Worm (Caenorhabditis elegans): Measurements from ENCODE around the gene C54F6.18.
"Not testable (repeated sequence)": the region's sequence is repeated elsewhere in the genome, so short reads cannot be mapped to it uniquely, and the experiment has no call there.

Gene C54F6.18

DNA sequence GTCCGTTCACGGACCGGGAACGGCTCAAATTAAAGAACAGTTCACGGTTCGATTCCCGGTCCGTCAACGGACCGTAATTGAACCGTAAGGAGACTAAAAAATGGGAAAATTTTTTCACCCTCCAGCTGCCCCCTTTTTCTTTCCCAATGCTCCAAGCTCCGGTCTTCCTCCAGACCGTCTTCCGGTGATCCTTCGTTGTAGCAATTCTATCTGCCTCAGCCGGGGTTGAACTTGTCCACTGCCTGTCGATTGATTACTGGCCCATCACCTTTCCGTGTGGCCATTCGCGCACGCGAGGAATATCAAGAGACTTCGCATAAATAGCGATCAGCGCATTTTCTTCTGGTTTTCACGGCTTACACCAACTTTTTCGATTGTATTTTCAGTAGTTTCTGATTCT lies 22.7 kb downstream of the C54F6.18 start (continued):
- TF ChIP-seq Y75B8A.6 (GFP tag; IDR thresholded peaks at IDR 0.05) (0 out of 2 replicates have a peak, but pooled peaks have one; percentile 10), pha-4 (GFP tag; IDR thresholded peaks at IDR 0.05) (peak; percentile 78), Y105C5A.15 (GFP tag; IDR thresholded peaks at IDR 0.05) (peak; percentile 87), madf-5 (GFP tag; IDR thresholded peaks at IDR 0.05) (peak in 1 of 2 experiments; percentile 76; a peak in 1 of 4 replicates), tra-1 (GFP tag; IDR thresholded peaks at IDR 0.05) (peak; percentile 66; the same call in 1 of the 2 replicates), ZK337.2 (GFP tag; IDR thresholded peaks at IDR 0.05) (peak; percentile 73), arid-1 (GFP tag; conservative IDR thresholded peaks at IDR 0.05) (peak; percentile 85), nhr-42 (GFP tag; IDR thresholded peaks at IDR 0.05) (peak; percentile 62; the same call in 1 of the 2 replicates), dmd-8 (GFP tag; IDR thresholded peaks at IDR 0.05) (peak; percentile 95), mxl-2 (GFP tag; conservative IDR thresholded peaks at IDR 0.05) (0 out of 2 replicates have a peak, but pooled peaks have one; percentile 18), dmd-9 (GFP tag; IDR thresholded peaks at IDR 0.05) (peak; percentile 76), F26F4.8 (GFP tag; conservative IDR thresholded peaks at IDR 0.05) (peak; percentile 95), vab-7 (GFP tag; IDR thresholded peaks at IDR 0.05) (peak; percentile 85)
- TF ChIP-seq pha-4 (tag; optimal IDR thresholded peaks at IDR 0.05): not testable (repeated sequence)

ce11 chrV:7551821-7552220 lies 26.0 kb downstream of the C54F6.18 start, which contains the start of gene F19F10.3:
F19F10.3 (plus strand) TSS chrV:7552121.
- TF ChIP-seq hlh-11 (tag; optimal IDR thresholded peaks at IDR 0.05) (no peak), attf-4 (tag; optimal IDR thresholded peaks at IDR 0.05) (no peak), nhr-237 (tag; optimal IDR thresholded peaks at IDR 0.05) (no peak), snpc-4 (tag; optimal IDR thresholded peaks at IDR 0.05) (no peak), lin-13 (GFP tag; optimal IDR thresholded peaks at IDR 0.05) (no peak), lsy-2 (tag; optimal IDR thresholded peaks at IDR 0.05) (no peak)

ce11 chrV:7553873-7554362 lies 28.1 kb downstream of the C54F6.18 start, which contains the start of gene ttr-10:
ttr-10 (minus strand) TSS chrV:7553923.
- TF ChIP-seq lin-29 (GFP tag; IDR thresholded peaks at IDR 0.05) (no peak), nhr-237 (tag; optimal IDR thresholded peaks at IDR 0.05) (no peak), nhr-76 (tag; optimal IDR thresholded peaks at IDR 0.05) (no peak), lin-13 (GFP tag; optimal IDR thresholded peaks at IDR 0.05) (no peak), mxl-3 (GFP tag; optimal IDR thresholded peaks at IDR 0.05) (no peak), dmd-8 (GFP tag; IDR thresholded peaks at IDR 0.05) (no peak), mep-1 (tag; optimal IDR thresholded peaks at IDR 0.05) (no peak), aha-1 (tag) (peak; percentile 1), jun-1 (tag; optimal IDR thresholded peaks at IDR 0.05) (no peak), unc-62 (GFP tag; optimal IDR thresholded peaks at IDR 0.05 in 1 of 2) (peak in 1 of 2 experiments; percentile 95), unc-62 (tag; optimal IDR thresholded peaks at IDR 0.05) (no peak)

DNA sequence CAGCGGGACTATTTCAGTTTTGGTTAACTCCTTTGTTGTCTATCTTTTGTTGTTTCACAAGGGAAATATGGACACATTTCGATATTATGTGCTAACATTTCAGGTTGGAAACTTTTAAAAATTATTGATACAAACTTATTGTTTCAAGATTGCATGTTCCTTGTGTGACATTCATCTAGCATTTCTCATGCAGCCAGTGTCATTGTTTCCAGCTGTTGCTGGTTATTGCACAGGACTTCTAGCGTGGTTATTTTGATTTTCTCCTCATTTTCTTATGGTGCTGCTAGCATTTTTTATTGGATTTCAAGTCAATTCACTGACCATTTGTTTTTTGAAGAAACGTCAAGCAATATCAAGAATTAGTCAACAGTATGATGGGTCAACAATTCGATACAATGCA lies 30.1 kb downstream of the C54F6.18 start:
- no peak for TF ChIP-seq zip-2 (tag; optimal IDR thresholded peaks at IDR 0.05)
- TF ChIP-seq unc-62 (GFP tag; optimal IDR thresholded peaks at IDR 0.05 in 1 of 2): peak in 1 of 2 experiments; percentile 34
- no peak for TF ChIP-seq unc-62 (tag; optimal IDR thresholded peaks at IDR 0.05)
- no peak for TF ChIP-seq lin-29 (GFP tag; IDR thresholded peaks at IDR 0.05)
- TF ChIP-seq Y48G9A.11 (GFP tag; IDR thresholded peaks at IDR 0.05): no peak
- TF ChIP-seq unc-39 (tag; optimal IDR thresholded peaks at IDR 0.05): no peak

ce11 chrV:7558693-7559092 lies 32.9 kb downstream of the C54F6.18 start, which contains the start of gene ets-7:
ets-7 (minus strand) TSS chrV:7558793.
- no peak for TF ChIP-seq F44E2.7 (GFP tag; IDR thresholded peaks at IDR 0.05)
- TF ChIP-seq mxl-2 (GFP tag; conservative IDR thresholded peaks at IDR 0.05): no peak
- no peak for TF ChIP-seq dmd-6 (GFP tag; IDR thresholded peaks at IDR 0.05)
- TF ChIP-seq daf-8 (GFP tag; IDR thresholded peaks at IDR 0.05): no peak
- no peak for TF ChIP-seq pqm-1 (tag; optimal IDR thresholded peaks at IDR 0.05)
- TF ChIP-seq nhr-25 (tag; optimal IDR thresholded peaks at IDR 0.05; ENCODE audit: borderline replicate concordance, insufficient read depth): no peak
